Worm (Caenorhabditis elegans) whole organism, young adult: ENCODE data around the gene C54D10.10.

ENCODE experiments used
- F23B12.7 ChIP-seq: sonication (generic microtip); optimal IDR thresholded peaks from 2 replicates; lab custom pipeline; 2017; ENCODE audit warnings: missing genetic modification characterization, mild to moderate bottlenecking, missing compliant biosample characterization, antibody characterized with exemption, moderate library complexity; ENCODE audit not compliant: insufficient read depth
- F55B11.4 ChIP-seq: sonication (generic microtip); optimal IDR thresholded peaks from 2 replicates; lab custom pipeline; 2016; ENCODE audit warnings: missing compliant biosample characterization, missing genetic modification characterization, borderline replicate concordance; ENCODE audit not compliant: insufficient read depth
- F57C9.4 ChIP-seq: sonication (generic microtip); optimal IDR thresholded peaks from 2 replicates; lab custom pipeline; 2017; ENCODE audit warnings: mild to moderate bottlenecking, missing genetic modification characterization, missing compliant biosample characterization
- K12H6.12 ChIP-seq: fragments of 200-800 bp; sonication (Bioruptor generic); optimal IDR thresholded peaks from 2 replicates; lab custom pipeline; 2018; ENCODE audit warnings: mild to moderate bottlenecking, missing genetic modification characterization, missing compliant biosample characterization
- T07F8.4 ChIP-seq: sonication (generic microtip); optimal IDR thresholded peaks from 2 replicates; lab custom pipeline; 2016; ENCODE audit warnings: mild to moderate bottlenecking, missing genetic modification characterization, moderate library complexity, missing compliant biosample characterization
- Y53G8AR.9 ChIP-seq: fragments of 200-800 bp; sonication (Bioruptor generic); conservative IDR thresholded peaks from 2 replicates; pipeline ENCODE4 v1.3.6; 2022; ENCODE audit warnings: missing genetic modification reagents, missing genetic modification characterization, missing compliant biosample characterization
- Y95B8A.8 ChIP-seq: fragments of 200-800 bp; sonication (Bioruptor generic); IDR thresholded peaks from 2 replicates; pipeline ENCODE4 v1.3.6; 2022; ENCODE audit warnings: missing genetic modification reagents, missing genetic modification characterization, missing compliant biosample characterization
- ama-1 ChIP-seq, 3 experiments: fragments of 150-350 bp in 1 of 3; sonication (generic microtip) in 2 of 3; optimal IDR thresholded peaks; 2 replicates each; lab custom pipeline; 2014 to 2018; ENCODE audit warnings: missing biosample characterization in 2 of 3, missing genetic modification characterization in 2 of 3, missing genetic modification reagents in 2 of 3
- aptf-2 ChIP-seq: fragments of 200-800 bp; sonication (Bioruptor generic); conservative IDR thresholded peaks from 2 replicates; pipeline ENCODE4 v1.3.6; 2022; ENCODE audit warnings: missing genetic modification reagents, missing genetic modification characterization, missing compliant biosample characterization
- athp-1 ChIP-seq: sonication (generic microtip); optimal IDR thresholded peaks from 2 replicates; lab custom pipeline; 2017; ENCODE audit warnings: mild to moderate bottlenecking, missing genetic modification characterization, missing compliant biosample characterization
- bed-1 ChIP-seq: fragments of 200-800 bp; sonication (Bioruptor generic); IDR thresholded peaks from 2 replicates; pipeline ENCODE4 v1.3.6; 2022; ENCODE audit warnings: missing genetic modification reagents, missing genetic modification characterization, missing compliant biosample characterization
- bed-2 ChIP-seq: fragments of 200-800 bp; sonication (Bioruptor generic); IDR thresholded peaks from 2 replicates; pipeline ENCODE4 v1.3.6; 2022; ENCODE audit warnings: missing genetic modification reagents, missing genetic modification characterization, missing compliant biosample characterization
- ceh-91 ChIP-seq: fragments of 200-800 bp; sonication (Bioruptor generic); IDR thresholded peaks from 2 replicates; pipeline ENCODE4 v1.3.6; 2022; ENCODE audit warnings: missing genetic modification reagents, missing genetic modification characterization, missing compliant biosample characterization
- chd-7 ChIP-seq: sonication (generic microtip); optimal IDR thresholded peaks from 2 replicates; lab custom pipeline; 2016; ENCODE audit warnings: mild to moderate bottlenecking, missing genetic modification characterization, moderate library complexity, missing compliant biosample characterization
- dpff-1 ChIP-seq: sonication (generic microtip); optimal IDR thresholded peaks from 2 replicates; lab custom pipeline; 2017; ENCODE audit warnings: mild to moderate bottlenecking, missing genetic modification characterization, missing compliant biosample characterization
- hlh-12 ChIP-seq: sonication (generic microtip); optimal IDR thresholded peaks from 2 replicates; lab custom pipeline; 2016; ENCODE audit warnings: missing genetic modification characterization, missing compliant biosample characterization
- hmg-1.2 ChIP-seq: fragments of 200-800 bp; sonication (Bioruptor generic); IDR thresholded peaks from 2 replicates; pipeline ENCODE4 v1.3.6; 2022; ENCODE audit warnings: missing genetic modification reagents, missing genetic modification characterization, missing compliant biosample characterization
- hmg-20 ChIP-seq: fragments of 200-800 bp; sonication (Bioruptor generic); IDR thresholded peaks from 2 replicates; pipeline ENCODE4 v1.3.6; 2022; ENCODE audit warnings: missing genetic modification reagents, missing genetic modification characterization, missing compliant biosample characterization
- hsf-1 ChIP-seq: fragments of 200-800 bp; sonication (Bioruptor generic); IDR thresholded peaks from 2 replicates; pipeline ENCODE4 v1.3.6; 2022; ENCODE audit warnings: missing genetic modification reagents, missing genetic modification characterization, missing compliant biosample characterization
- lag-1 ChIP-seq: fragments of 200-800 bp; sonication (Bioruptor generic); IDR thresholded peaks from 2 replicates; pipeline ENCODE4 v1.3.6; 2022; ENCODE audit warnings: missing genetic modification reagents, missing genetic modification characterization, missing compliant biosample characterization
- let-607 ChIP-seq, 2 experiments: fragments of 200-800 bp in 1 of 2; sonication (Bioruptor generic) in 1 of 2; sonication (generic microtip) in 1 of 2; optimal IDR thresholded peaks; 2 replicates each; lab custom pipeline; 2016 to 2018; ENCODE audit warnings: mild to moderate bottlenecking in 2 of 2, missing compliant biosample characterization in 2 of 2, missing genetic modification characterization in 2 of 2, moderate library complexity in 2 of 2, missing genotype in 1 of 2
- lin-40 ChIP-seq: sonication (generic microtip); optimal IDR thresholded peaks from 2 replicates; lab custom pipeline; 2016; ENCODE audit warnings: missing genetic modification characterization, mild to moderate bottlenecking, missing compliant biosample characterization, missing genotype, missing genetic modification reagents
- lin-54 ChIP-seq: fragments of 200-800 bp; sonication (Bioruptor generic); optimal IDR thresholded peaks from 2 replicates; lab custom pipeline; 2018; ENCODE audit warnings: mild to moderate bottlenecking, missing genetic modification characterization, missing compliant biosample characterization
- lsl-1 ChIP-seq: fragments of 200-800 bp; sonication (Bioruptor generic); optimal IDR thresholded peaks from 2 replicates; lab custom pipeline; 2018; ENCODE audit warnings: mild to moderate bottlenecking, missing genetic modification characterization, moderate library complexity, missing compliant biosample characterization
- madf-6 ChIP-seq: fragments of 200-800 bp; sonication (Bioruptor generic); IDR thresholded peaks from 2 replicates; pipeline ENCODE4 v1.3.6; 2022; ENCODE audit warnings: missing genetic modification reagents, missing genetic modification characterization, missing compliant biosample characterization
- mel-28 ChIP-seq: sonication (generic microtip); optimal IDR thresholded peaks from 2 replicates; lab custom pipeline; 2016; ENCODE audit warnings: borderline replicate concordance, mild to moderate bottlenecking, missing genetic modification characterization, missing compliant biosample characterization
- mes-4 ChIP-seq: sonication (generic microtip); optimal IDR thresholded peaks from 2 replicates; lab custom pipeline; 2016; ENCODE audit warnings: missing genotype, missing genetic modification characterization, missing compliant biosample characterization
- nfya-2 ChIP-seq: fragments of 200-800 bp; sonication (Bioruptor generic); IDR thresholded peaks from 2 replicates; pipeline ENCODE4 v1.3.6; 2022; ENCODE audit warnings: missing genetic modification reagents, missing genetic modification characterization, missing compliant biosample characterization
- nhr-120 ChIP-seq: fragments of 200-800 bp; sonication (Bioruptor generic); IDR thresholded peaks from 2 replicates; pipeline ENCODE4 v1.3.6; 2022; ENCODE audit warnings: missing genetic modification characterization, missing compliant biosample characterization
- nhr-80 ChIP-seq: sonication (generic microtip); optimal IDR thresholded peaks from 2 replicates; lab custom pipeline; 2016; ENCODE audit warnings: missing genetic modification characterization, missing compliant biosample characterization
- nhr-90 ChIP-seq: sonication (generic microtip); optimal IDR thresholded peaks from 2 replicates; lab custom pipeline; 2016; ENCODE audit warnings: missing genotype, mild to moderate bottlenecking, missing genetic modification characterization, missing compliant biosample characterization
- pbrm-1 ChIP-seq: fragments of 200-800 bp; sonication (Bioruptor generic); IDR thresholded peaks from 2 replicates; pipeline ENCODE4 v1.3.6; 2022; ENCODE audit warnings: missing genetic modification reagents, missing genetic modification characterization, missing compliant biosample characterization
- rec-8 ChIP-seq, 2 experiments: sonication (generic microtip); optimal IDR thresholded peaks; 2 replicates each; lab custom pipeline; 2016; ENCODE audit warnings: mild to moderate bottlenecking in 2 of 2, missing genetic modification characterization in 2 of 2, missing genetic modification reagents in 2 of 2, missing genotype in 2 of 2, missing biosample characterization in 1 of 2, missing compliant biosample characterization in 1 of 2, moderate library complexity in 1 of 2
- sdz-38 ChIP-seq: sonication (generic microtip); optimal IDR thresholded peaks from 2 replicates; lab custom pipeline; 2016; ENCODE audit warnings: missing genotype, missing genetic modification characterization, missing compliant biosample characterization
- snpc-1.1 ChIP-seq: sonication (generic microtip); optimal IDR thresholded peaks from 2 replicates; lab custom pipeline; 2017; ENCODE audit warnings: missing genetic modification characterization, mild to moderate bottlenecking, missing compliant biosample characterization, antibody characterized with exemption, moderate library complexity, missing genotype, missing genetic modification reagents; ENCODE audit not compliant: insufficient read depth
- sptf-2 ChIP-seq: fragments of 200-800 bp; sonication (Bioruptor generic); optimal IDR thresholded peaks from 2 replicates; lab custom pipeline; 2018; ENCODE audit warnings: mild to moderate bottlenecking, missing genetic modification characterization, missing compliant biosample characterization
- tbx-9 ChIP-seq: sonication (generic microtip); optimal IDR thresholded peaks from 2 replicates; lab custom pipeline; 2016; ENCODE audit warnings: borderline replicate concordance, missing genetic modification characterization, inconsistent platforms, missing compliant biosample characterization
- zfh-2 ChIP-seq: fragments of 200-800 bp; sonication (Bioruptor generic); conservative IDR thresholded peaks from 2 replicates; pipeline ENCODE4 v1.3.6; 2022; ENCODE audit warnings: missing genetic modification reagents, missing genetic modification characterization, missing compliant biosample characterization
- zim-3 ChIP-seq: sonication (generic microtip); optimal IDR thresholded peaks from 2 replicates; lab custom pipeline; 2017; ENCODE audit warnings: mild to moderate bottlenecking, missing genetic modification characterization, moderate library complexity, missing compliant biosample characterization
- ztf-3 ChIP-seq: fragments of 200-800 bp; sonication (Bioruptor generic); optimal IDR thresholded peaks from 2 replicates; lab custom pipeline; 2018; ENCODE audit warnings: mild to moderate bottlenecking, missing genetic modification characterization, missing compliant biosample characterization

The C54D10.10 gene

ce11 chrV:12478990-12479389 lies 29.2 kb upstream of the C54D10.10 start:
- no peak for TF ChIP-seq lsl-1
- 0 out of 2 replicates have a peak, but pooled peaks have one; percentile 10 for TF ChIP-seq hmg-1.2 (GFP tag; lab: Robert Waterston, UW)
- TF ChIP-seq madf-6 (GFP tag; lab: Robert Waterston, UW): no peak
- no peak for TF ChIP-seq T07F8.4 (tag; lab: Kevin White, UChicago)
- TF ChIP-seq nhr-120: no peak
- TF ChIP-seq dpff-1 (tag; lab: Kevin White, UChicago): no peak
- TF ChIP-seq, all 124 proteins: peak for 1

- no peak for TF ChIP-seq hmg-20 (GFP tag; lab: Robert Waterston, UW)
- TF ChIP-seq lag-1 (GFP tag; lab: Robert Waterston, UW): no peak
- no peak for TF ChIP-seq tbx-9 (tag; lab: Kevin White, UChicago)
- no peak for TF ChIP-seq mel-28
- no peak for TF ChIP-seq ceh-91 (GFP tag; lab: Robert Waterston, UW)
- TF ChIP-seq pbrm-1: no peak
- TF ChIP-seq hsf-1 (GFP tag; lab: Robert Waterston, UW): no peak
- no peak for TF ChIP-seq nhr-80 (tag; lab: Kevin White, UChicago)
- no peak for TF ChIP-seq hlh-12
- TF ChIP-seq Y53G8AR.9 (GFP tag; lab: Robert Waterston, UW): no peak
- TF ChIP-seq lin-54 (GFP tag; lab: Kevin White, UChicago): no peak
- no peak for TF ChIP-seq F55B11.4 (tag; lab: Kevin White, UChicago)
Observed at ce11 chrV:12478111-12478510, 28.3 kb upstream of the C54D10.10 start, which contains the start of gene atn-1. Gene atn-1, plus strand, starts transcription at chrV:12478411.

DNA sequence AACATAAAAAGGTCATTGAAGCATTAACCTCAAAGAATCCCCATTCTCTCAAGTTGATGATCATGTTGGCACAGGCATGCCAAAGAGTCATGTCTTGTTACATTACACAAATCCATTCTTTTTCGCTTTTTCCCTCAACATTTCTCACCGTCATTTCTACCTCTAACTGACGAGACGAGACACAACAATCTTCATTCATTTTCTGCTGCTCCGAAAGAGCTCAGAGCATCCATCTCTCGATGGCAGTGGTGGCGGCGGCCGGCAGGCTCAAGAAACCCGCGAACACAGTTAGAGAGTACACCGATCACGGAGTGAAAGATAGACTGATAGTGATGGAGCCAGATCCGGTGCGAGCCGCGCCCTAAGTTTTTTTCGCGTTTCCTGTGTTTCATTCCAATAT lies 27.3 kb upstream of the C54D10.10 start:
- peak; percentile 9 for TF ChIP-seq K12H6.12 (tag; lab: Kevin White, UChicago)
- peak; percentile 92 for TF ChIP-seq zfh-2 (GFP tag; lab: Robert Waterston, UW)
- TF ChIP-seq F23B12.7: no peak
- no peak for TF ChIP-seq T07F8.4 (tag; lab: Kevin White, UChicago)
- TF ChIP-seq rec-8 (tag; optimal IDR thresholded peaks at IDR 0.05; lab: Kevin White, UChicago): no peak
- no peak for TF ChIP-seq let-607 (tag; optimal IDR thresholded peaks at IDR 0.05; lab: Kevin White, UChicago)
- TF ChIP-seq bed-1 (GFP tag; lab: Robert Waterston, UW): no peak
- no peak for TF ChIP-seq aptf-2 (GFP tag; lab: Robert Waterston, UW)
- peak; percentile 34 for TF ChIP-seq zim-3
- TF ChIP-seq ama-1 (optimal IDR thresholded peaks at IDR 0.05; lab: Kevin White, UChicago): no peak
- no peak for TF ChIP-seq ama-1 (GFP tag; optimal IDR thresholded peaks at IDR 0.05; lab: Kevin White, UChicago)
- TF ChIP-seq lin-40 (tag; lab: Kevin White, UChicago): no peak
- TF ChIP-seq chd-7: peak; percentile 26
- no peak for TF ChIP-seq Y95B8A.8
- no peak for TF ChIP-seq mes-4 (tag; lab: Kevin White, UChicago)
- peak; percentile 5 for TF ChIP-seq nhr-90
- TF ChIP-seq lin-54 (GFP tag; lab: Kevin White, UChicago): no peak
- no peak for TF ChIP-seq ztf-3 (GFP tag; lab: Kevin White, UChicago)
- peak; percentile 38; the same call in 1 of the 2 replicates for TF ChIP-seq pbrm-1
- TF ChIP-seq bed-2 (GFP tag; lab: Robert Waterston, UW): no peak
- no peak for TF ChIP-seq athp-1 (tag; lab: Kevin White, UChicago)
- no peak for TF ChIP-seq sdz-38
- no peak for TF ChIP-seq nfya-2 (GFP tag; lab: Robert Waterston, UW)
- no peak for TF ChIP-seq sptf-2 (GFP tag; lab: Kevin White, UChicago)
- no peak for TF ChIP-seq snpc-1.1
- TF ChIP-seq F57C9.4 (tag; lab: Kevin White, UChicago): no peak
- TF ChIP-seq, all 124 proteins: peak for 6
